Worm (Caenorhabditis elegans) whole organism, L4 larva: ENCODE results near the gene bath-21.

Source experiments
- ceh-82 ChIP-seq: sonication (generic microtip); optimal IDR thresholded peaks from 2 replicates; lab custom pipeline; 2017; ENCODE audit warnings: missing biosample characterization, missing genetic modification characterization
- lin-15B ChIP-seq: fragments of 150-350 bp; sonication (generic microtip); optimal IDR thresholded peaks from 3 replicates; lab custom pipeline; 2014; ENCODE audit warnings: missing biosample characterization, missing genetic modification characterization
- mdt-29 ChIP-seq: fragments of 200-800 bp; sonication (Bioruptor generic); IDR thresholded peaks from 2 replicates; pipeline ENCODE4 v1.3.6; 2022; ENCODE audit warnings: missing genetic modification reagents, missing genetic modification characterization, missing compliant biosample characterization
- mes-2 ChIP-seq: sonication (generic microtip); optimal IDR thresholded peaks from 2 replicates; lab custom pipeline; 2016; ENCODE audit warnings: missing genotype, mild to moderate bottlenecking, missing genetic modification characterization, missing compliant biosample characterization; ENCODE audit not compliant: poor library complexity, severe bottlenecking
- nhr-111 ChIP-seq: fragments of 200-800 bp; sonication (Bioruptor generic); optimal IDR thresholded peaks from 2 replicates; lab custom pipeline; 2018; ENCODE audit warnings: mild to moderate bottlenecking, missing genetic modification characterization, missing compliant biosample characterization
- nhr-28 ChIP-seq: fragments of 150-350 bp; optimal IDR thresholded peaks from 2 replicates; lab custom pipeline; 2014; ENCODE audit warnings: missing biosample characterization, missing genetic modification characterization
- skn-1 ChIP-seq: fragments of 150-350 bp; optimal IDR thresholded peaks from 2 replicates; lab custom pipeline; 2014; ENCODE audit warnings: missing biosample characterization, missing genetic modification characterization
- unc-39 ChIP-seq: sonication (generic microtip); optimal IDR thresholded peaks from 2 replicates; lab custom pipeline; 2017; ENCODE audit warnings: missing biosample characterization, missing genetic modification characterization
- vab-7 ChIP-seq: fragments of 200-800 bp; sonication (Bioruptor generic); IDR thresholded peaks from 2 replicates; pipeline ENCODE4 v1.3.6; 2022; ENCODE audit warnings: missing genetic modification reagents, missing genetic modification characterization, missing compliant biosample characterization

- TF ChIP-seq ceh-82 (tag; lab: Kevin White, UChicago) (no peak), lin-15B (tag; lab: Kevin White, UChicago) (no peak), vab-7 (no peak), nhr-28 (tag; lab: Kevin White, UChicago) (no peak), mes-2 (tag; lab: Kevin White, UChicago) (no peak), skn-1 (tag; lab: Kevin White, UChicago) (no peak), nhr-111 (GFP tag; lab: Kevin White, UChicago) (no peak), unc-39 (no peak), mdt-29 (no peak)
Measured at ce11 chrII:2013856-2014255, 12.6 kb downstream of the bath-21 start.
